Worm (Caenorhabditis elegans) whole organism, L4 larva: ENCODE results near the gene K08E7.4.

Source experiments
- D1046.2 ChIP-seq: fragments of 200-800 bp; sonication (Bioruptor generic); IDR thresholded peaks from 2 replicates; pipeline ENCODE4 v1.3.6; 2022; ENCODE audit warnings: missing genetic modification characterization, missing compliant biosample characterization
- F10B5.3 ChIP-seq: sonication (generic microtip); optimal IDR thresholded peaks from 2 replicates; lab custom pipeline; 2016; ENCODE audit warnings: mild to moderate bottlenecking, missing genetic modification characterization, missing compliant biosample characterization
- F26F4.8 ChIP-seq: fragments of 200-800 bp; sonication (Bioruptor generic); conservative IDR thresholded peaks from 2 replicates; pipeline ENCODE4 v1.3.6; 2022; ENCODE audit warnings: missing genetic modification characterization, missing compliant biosample characterization
- F49E8.2 ChIP-seq: sonication (generic microtip); optimal IDR thresholded peaks from 2 replicates; lab custom pipeline; 2016; ENCODE audit warnings: missing compliant biosample characterization, mild to moderate bottlenecking, missing genetic modification characterization, borderline replicate concordance
- T20F7.1 ChIP-seq: fragments of 200-800 bp; sonication (Bioruptor generic); optimal IDR thresholded peaks from 2 replicates; lab custom pipeline; 2018; ENCODE audit warnings: mild to moderate bottlenecking, missing genetic modification characterization, missing compliant biosample characterization
- T26A8.4 ChIP-seq: fragments of 200-800 bp; sonication (Bioruptor generic); IDR thresholded peaks from 2 replicates; pipeline ENCODE4 v1.3.6; 2022; ENCODE audit warnings: missing genetic modification characterization, missing compliant biosample characterization
- Y48G9A.11 ChIP-seq: fragments of 200-800 bp; sonication (Bioruptor generic); IDR thresholded peaks from 2 replicates; pipeline ENCODE4 v1.3.6; 2022; ENCODE audit warnings: missing genetic modification reagents, missing genetic modification characterization, missing compliant biosample characterization
- Y5F2A.4 ChIP-seq: fragments of 200-800 bp; sonication (Bioruptor generic); optimal IDR thresholded peaks from 2 replicates; lab custom pipeline; 2018; ENCODE audit warnings: mild to moderate bottlenecking, missing genetic modification characterization, missing compliant biosample characterization
- ZK337.2 ChIP-seq: fragments of 200-800 bp; sonication (Bioruptor generic); IDR thresholded peaks from 2 replicates; pipeline ENCODE4 v1.3.6; 2022; ENCODE audit warnings: missing genetic modification reagents, missing genetic modification characterization, missing compliant biosample characterization
- aha-1 ChIP-seq: fragments of 150-350 bp; peaks from one replicate; lab custom pipeline; 2014; ENCODE audit warnings: missing biosample characterization, missing genetic modification characterization
- attf-4 ChIP-seq: sonication (generic microtip); optimal IDR thresholded peaks from 3 replicates; lab custom pipeline; 2017; ENCODE audit warnings: missing biosample characterization, missing genetic modification characterization
- ceh-20 ChIP-seq: fragments of 200-800 bp; sonication (Bioruptor generic); IDR thresholded peaks from 2 replicates; pipeline ENCODE4 v1.3.6; 2022; ENCODE audit warnings: missing genetic modification reagents, missing genetic modification characterization, missing compliant biosample characterization
- ceh-28 ChIP-seq: fragments of 150-350 bp; optimal IDR thresholded peaks from 2 replicates; lab custom pipeline; 2014; ENCODE audit warnings: missing biosample characterization, missing genetic modification reagents, missing genetic modification characterization
- ces-1 ChIP-seq: fragments of 150-350 bp; sonication (generic microtip); optimal IDR thresholded peaks from 4 replicates; lab custom pipeline; 2014; ENCODE audit warnings: missing biosample characterization, missing genetic modification reagents, missing genetic modification characterization
- cey-2 ChIP-seq: sonication (generic microtip); optimal IDR thresholded peaks from 3 replicates; lab custom pipeline; 2017; ENCODE audit warnings: missing genetic modification characterization, mild to moderate bottlenecking, missing compliant biosample characterization, antibody characterized with exemption, borderline replicate concordance; ENCODE audit not compliant: insufficient read depth
- daf-16 ChIP-seq, 3 experiments: sonication (generic microtip); optimal IDR thresholded peaks; 2 replicates each; lab custom pipeline; 2016 to 2017; ENCODE audit warnings: missing genetic modification characterization in 3 of 3, missing genetic modification reagents in 3 of 3, mild to moderate bottlenecking in 2 of 3, missing compliant biosample characterization in 2 of 3, missing biosample characterization in 1 of 3, moderate library complexity in 1 of 3
- daf-19 ChIP-seq: fragments of 200-800 bp; sonication (Bioruptor generic); conservative IDR thresholded peaks from 2 replicates; pipeline ENCODE4 v1.3.6; 2022; ENCODE audit warnings: missing genetic modification characterization, missing compliant biosample characterization
- dmd-6 ChIP-seq: fragments of 200-800 bp; sonication (Bioruptor generic); IDR thresholded peaks from 2 replicates; pipeline ENCODE4 v1.3.6; 2022; ENCODE audit warnings: missing genetic modification reagents, missing genetic modification characterization, missing compliant biosample characterization
- dmd-8 ChIP-seq: fragments of 200-800 bp; sonication (Bioruptor generic); IDR thresholded peaks from 2 replicates; pipeline ENCODE4 v1.3.6; 2022; ENCODE audit warnings: missing genetic modification characterization, missing compliant biosample characterization
- duxl-1 ChIP-seq: sonication (generic microtip); optimal IDR thresholded peaks from 2 replicates; lab custom pipeline; 2016; ENCODE audit warnings: mild to moderate bottlenecking, missing genetic modification characterization, moderate library complexity, missing compliant biosample characterization; ENCODE audit not compliant: poor library complexity
- dve-1 ChIP-seq: sonication (generic microtip); optimal IDR thresholded peaks from 2 replicates; lab custom pipeline; 2017; ENCODE audit warnings: antibody characterized with exemption, mild to moderate bottlenecking, missing genetic modification characterization, missing compliant biosample characterization; ENCODE audit not compliant: insufficient read depth
- egl-27 ChIP-seq: sonication (generic microtip); optimal IDR thresholded peaks from 3 replicates; lab custom pipeline; 2017; ENCODE audit warnings: missing biosample characterization, missing genetic modification reagents, missing genetic modification characterization
- egl-43 ChIP-seq: fragments of 200-800 bp; sonication (Bioruptor generic); IDR thresholded peaks from 2 replicates; pipeline ENCODE4 v1.3.6; 2022; ENCODE audit warnings: missing genetic modification reagents, missing genetic modification characterization, missing compliant biosample characterization
- fkh-10 ChIP-seq: fragments of 150-350 bp; optimal IDR thresholded peaks from 2 replicates; lab custom pipeline; 2014; ENCODE audit warnings: missing biosample characterization, missing genetic modification reagents, missing genetic modification characterization
- fos-1 ChIP-seq: fragments of 150-350 bp; optimal IDR thresholded peaks from 2 replicates; lab custom pipeline; 2014; ENCODE audit warnings: missing biosample characterization, missing genetic modification characterization
- hlh-11 ChIP-seq: fragments of 200-800 bp; sonication (Bioruptor generic); optimal IDR thresholded peaks from 2 replicates; lab custom pipeline; 2018; ENCODE audit warnings: mild to moderate bottlenecking, missing genetic modification characterization, missing compliant biosample characterization
- lin-1 ChIP-seq: fragments of 200-800 bp; sonication (Bioruptor generic); IDR thresholded peaks from 2 replicates; pipeline ENCODE4 v1.3.6; 2022; ENCODE audit warnings: missing genetic modification reagents, missing genetic modification characterization, missing compliant biosample characterization
- lin-13 ChIP-seq: fragments of 150-350 bp; optimal IDR thresholded peaks from 2 replicates; lab custom pipeline; 2014; ENCODE audit warnings: missing biosample characterization, missing genetic modification reagents, missing genetic modification characterization
- madf-5 ChIP-seq, 2 experiments: fragments of 200-800 bp; sonication (Bioruptor generic); IDR thresholded peaks; 2 replicates each; pipeline ENCODE4 v1.3.6; 2022; ENCODE audit warnings: missing compliant biosample characterization in 2 of 2, missing genetic modification characterization in 2 of 2
- mep-1 ChIP-seq: fragments of 150-350 bp; sonication (generic microtip); optimal IDR thresholded peaks from 3 replicates; lab custom pipeline; 2014; ENCODE audit warnings: missing biosample characterization, missing genetic modification characterization
- mxl-2 ChIP-seq: fragments of 200-800 bp; sonication (Bioruptor generic); conservative IDR thresholded peaks from 2 replicates; pipeline ENCODE4 v1.3.6; 2022; ENCODE audit warnings: missing genetic modification reagents, missing genetic modification characterization, missing compliant biosample characterization
- nhr-102 ChIP-seq: sonication (generic microtip); optimal IDR thresholded peaks from 2 replicates; lab custom pipeline; 2016; ENCODE audit warnings: mild to moderate bottlenecking, missing genetic modification characterization, moderate library complexity, missing compliant biosample characterization
- nhr-11 ChIP-seq: fragments of 150-350 bp; optimal IDR thresholded peaks from 2 replicates; lab custom pipeline; 2014; ENCODE audit warnings: missing biosample characterization, missing genetic modification characterization
- nhr-28 ChIP-seq: fragments of 150-350 bp; optimal IDR thresholded peaks from 2 replicates; lab custom pipeline; 2014; ENCODE audit warnings: missing biosample characterization, missing genetic modification characterization
- nhr-48 ChIP-seq: sonication (generic microtip); optimal IDR thresholded peaks from 2 replicates; lab custom pipeline; 2016; ENCODE audit warnings: mild to moderate bottlenecking, missing genetic modification characterization, missing compliant biosample characterization
- nhr-77 ChIP-seq: fragments of 150-350 bp; optimal IDR thresholded peaks from 2 replicates; lab custom pipeline; 2014; ENCODE audit warnings: missing biosample characterization, missing genetic modification characterization
- pha-4 ChIP-seq, 2 experiments: fragments of 150-350 bp in 1 of 2; fragments of 200-800 bp in 1 of 2; sonication (Bioruptor generic) in 1 of 2; IDR thresholded peaks in 1 of 2; optimal IDR thresholded peaks in 1 of 2; 2 replicates each; pipeline versions ENCODE4 v1.3.6 to Lab custom; 2014 to 2022; ENCODE audit warnings: missing genetic modification characterization in 2 of 2, missing genetic modification reagents in 2 of 2, missing biosample characterization in 1 of 2, missing compliant biosample characterization in 1 of 2
- php-3 ChIP-seq: fragments of 200-800 bp; sonication (Bioruptor generic); IDR thresholded peaks from 2 replicates; pipeline ENCODE4 v1.3.6; 2022; ENCODE audit warnings: missing genetic modification reagents, missing genetic modification characterization, missing compliant biosample characterization
- pqm-1 ChIP-seq: sonication (generic microtip); optimal IDR thresholded peaks from 2 replicates; lab custom pipeline; 2017; ENCODE audit warnings: missing biosample characterization, missing genetic modification characterization
- sdz-12 ChIP-seq: fragments of 200-800 bp; sonication (Bioruptor generic); optimal IDR thresholded peaks from 2 replicates; lab custom pipeline; 2018; ENCODE audit warnings: mild to moderate bottlenecking, missing genetic modification characterization, missing compliant biosample characterization
- tra-1 ChIP-seq: fragments of 200-800 bp; sonication (Bioruptor generic); IDR thresholded peaks from 2 replicates; pipeline ENCODE4 v1.3.6; 2022; ENCODE audit warnings: missing genetic modification reagents, missing genetic modification characterization, missing compliant biosample characterization
- unc-62 ChIP-seq, 3 experiments: fragments of 150-350 bp in 1 of 3; sonication (generic microtip); optimal IDR thresholded peaks in 2 of 3; peaks in 1 of 3; 1 replicate in 1 of 3; 2 replicates in 2 of 3; lab custom pipeline; 2014 to 2017; ENCODE audit warnings: missing biosample characterization in 3 of 3, missing genetic modification characterization in 3 of 3, missing genetic modification reagents in 3 of 3, missing genotype in 1 of 3
- vab-7 ChIP-seq: fragments of 200-800 bp; sonication (Bioruptor generic); IDR thresholded peaks from 2 replicates; pipeline ENCODE4 v1.3.6; 2022; ENCODE audit warnings: missing genetic modification reagents, missing genetic modification characterization, missing compliant biosample characterization
- zip-11 ChIP-seq: fragments of 200-800 bp; sonication (Bioruptor generic); IDR thresholded peaks from 2 replicates; pipeline ENCODE4 v1.3.6; 2022; ENCODE audit warnings: missing genetic modification characterization, missing compliant biosample characterization

K08E7.4 gene

DNA sequence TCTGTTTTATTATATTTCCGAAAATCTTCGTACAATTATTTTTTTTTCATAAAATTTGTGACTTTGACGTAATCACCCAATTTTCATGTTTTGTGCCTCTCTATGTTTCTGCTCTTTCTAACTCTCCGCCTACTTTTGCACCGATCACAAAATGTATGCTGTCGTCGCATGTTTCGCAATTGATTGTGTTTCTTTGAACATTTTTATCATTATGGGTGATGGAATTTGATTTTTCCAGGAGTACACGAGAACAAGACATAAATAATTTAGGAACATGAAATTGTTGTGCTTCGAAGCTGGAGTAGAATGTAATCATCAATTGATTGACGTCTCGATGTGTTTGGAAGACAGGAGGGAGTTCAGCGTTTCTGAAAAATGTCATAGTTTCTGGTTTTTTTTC lies 30.0 kb upstream of the K08E7.4 start (continued):
- TF ChIP-seq ces-1 (GFP tag; lab: Kevin White, UChicago) (no peak), T26A8.4 (GFP tag; lab: Robert Waterston, UW) (peak; percentile 38; the same call in 1 of the 2 replicates), attf-4 (tag; lab: Kevin White, UChicago) (no peak), mep-1 (tag; lab: Kevin White, UChicago) (peak; percentile 41), lin-13 (GFP tag; lab: Kevin White, UChicago) (peak; percentile 7), madf-5 (GFP tag; IDR thresholded peaks at IDR 0.05; lab: Robert Waterston, UW) (no peak)

- TF ChIP-seq fos-1 (tag; lab: Kevin White, UChicago): no peak
- TF ChIP-seq unc-62 (GFP tag; optimal IDR thresholded peaks at IDR 0.05 in 1 of 2; lab: Kevin White, UChicago): peak in 1 of 2 experiments; percentile 57
- no peak for TF ChIP-seq unc-62 (tag; optimal IDR thresholded peaks at IDR 0.05; lab: Kevin White, UChicago)
- TF ChIP-seq dmd-8 (GFP tag; lab: Robert Waterston, UW): no peak
- peak; percentile 68 for TF ChIP-seq php-3
- TF ChIP-seq cey-2 (tag; lab: Kevin White, UChicago): no peak
- TF ChIP-seq pqm-1: peak; percentile 99
- TF ChIP-seq hlh-11 (tag; lab: Kevin White, UChicago): peak; percentile 73
- peak; percentile 85 for TF ChIP-seq nhr-77 (tag; lab: Kevin White, UChicago)
- peak; percentile 89 for TF ChIP-seq dmd-6 (GFP tag; lab: Robert Waterston, UW)
- peak; percentile 81 for TF ChIP-seq nhr-102 (tag; lab: Kevin White, UChicago)
- TF ChIP-seq vab-7 (GFP tag; lab: Robert Waterston, UW): no peak
- peak; percentile 93 for TF ChIP-seq nhr-28
- TF ChIP-seq sdz-12 (GFP tag; lab: Kevin White, UChicago): no peak
- TF ChIP-seq dve-1: peak; percentile 77
- TF ChIP-seq D1046.2 (GFP tag; lab: Robert Waterston, UW): no peak
- TF ChIP-seq nhr-48: peak; percentile 17
- TF ChIP-seq daf-16 (GFP tag; optimal IDR thresholded peaks at IDR 0.05; lab: Kevin White, UChicago): no peak
- peak; percentile 89 for TF ChIP-seq daf-16 (tag; optimal IDR thresholded peaks at IDR 0.05; lab: Kevin White, UChicago)
- TF ChIP-seq daf-19: no peak
- no peak for TF ChIP-seq nhr-11
These were observed 28.2 kb upstream of the K08E7.4 start, which contains the start of gene pgp-1 for ce11 chrIV:12599158-12599557. pgp-1 (minus strand) TSS chrIV:12599169.

DNA sequence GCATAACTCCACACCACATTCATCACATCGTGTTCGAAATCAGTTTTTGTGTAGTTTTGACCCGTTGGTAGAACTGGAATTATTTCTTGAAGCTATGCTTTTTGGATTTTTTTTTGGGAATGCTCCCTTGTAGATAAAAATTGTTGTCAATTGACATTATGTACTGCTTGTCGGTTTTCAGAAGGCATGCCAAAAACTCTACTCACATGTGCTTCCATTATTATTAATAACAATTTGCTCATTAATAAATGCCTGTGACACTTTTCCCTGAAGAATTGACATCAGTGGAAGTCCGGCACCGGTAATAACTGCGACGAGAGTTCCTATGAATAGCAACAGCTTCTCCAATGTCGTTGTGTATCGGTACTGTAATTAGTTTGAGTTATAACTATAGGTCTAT lies 26.0 kb upstream of the K08E7.4 start:
- TF ChIP-seq Y48G9A.11 (GFP tag; lab: Robert Waterston, UW): no peak
- TF ChIP-seq aha-1 (tag; lab: Kevin White, UChicago): peak; percentile 91
- TF ChIP-seq pha-4 (GFP tag; IDR thresholded peaks at IDR 0.05; lab: Robert Waterston, UW): no peak
- TF ChIP-seq pha-4 (tag; optimal IDR thresholded peaks at IDR 0.05; lab: Kevin White, UChicago): no peak

DNA sequence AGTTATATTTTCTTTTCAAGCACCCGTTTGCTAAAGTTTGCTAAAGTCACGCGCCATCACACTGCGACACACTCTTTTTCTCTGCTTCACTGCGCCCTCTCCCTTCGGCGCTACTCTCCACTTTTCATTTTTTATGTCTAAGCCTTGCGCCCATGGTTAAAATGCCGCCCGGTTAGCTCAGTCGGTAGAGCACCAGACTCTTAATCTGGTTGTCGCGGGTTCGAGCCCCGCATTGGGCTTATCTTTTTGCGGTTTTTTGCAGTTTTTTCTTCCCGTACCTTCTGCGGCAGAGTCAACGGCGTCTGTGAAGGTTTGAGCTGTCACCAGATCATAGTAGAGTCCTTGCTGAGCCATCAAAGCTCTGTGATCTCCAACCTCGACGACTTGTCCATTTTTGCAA lies 23.6 kb upstream of the K08E7.4 start:
- TF ChIP-seq F10B5.3 (peak; percentile 35), fkh-10 (GFP tag; lab: Kevin White, UChicago) (peak; percentile 26), zip-11 (GFP tag; lab: Robert Waterston, UW) (no peak), Y48G9A.11 (GFP tag; lab: Robert Waterston, UW) (peak; percentile 56), lin-1 (GFP tag; lab: Robert Waterston, UW) (peak; percentile 74), T26A8.4 (GFP tag; lab: Robert Waterston, UW) (peak; percentile 79), F49E8.2 (tag; lab: Kevin White, UChicago) (peak; percentile 48), ceh-20 (peak; percentile 78), Y5F2A.4 (peak; percentile 28), ZK337.2 (GFP tag; lab: Robert Waterston, UW) (peak; percentile 37; the same call in 1 of the 2 replicates), F26F4.8 (GFP tag; lab: Robert Waterston, UW) (peak; percentile 79), D1046.2 (GFP tag; lab: Robert Waterston, UW) (peak; percentile 90), tra-1 (GFP tag; lab: Robert Waterston, UW) (peak; percentile 51; the same call in 1 of the 2 replicates), cey-2 (tag; lab: Kevin White, UChicago) (no peak), mxl-2 (GFP tag; lab: Robert Waterston, UW) (peak; percentile 62), ceh-28 (tag; lab: Kevin White, UChicago) (no peak), egl-27 (tag; lab: Kevin White, UChicago) (no peak), egl-43 (GFP tag; lab: Robert Waterston, UW) (peak; percentile 97), duxl-1 (tag; lab: Kevin White, UChicago) (peak; percentile 45), nhr-48 (peak; percentile 50), T20F7.1 (GFP tag; lab: Kevin White, UChicago) (peak; percentile 60), madf-5 (GFP tag; IDR thresholded peaks at IDR 0.05; lab: Robert Waterston, UW) (peak; percentile 54 to 72; a peak in 3 of 4 replicates)
